Worm (Caenorhabditis elegans) whole organism, late embryonic: Measurements from ENCODE around the gene B0432.1.

Experiments used
- C38D4.7 ChIP-seq: fragments of 200-800 bp; sonication (Bioruptor generic); optimal IDR thresholded peaks from 2 replicates; lab custom pipeline; 2018; ENCODE audit warnings: mild to moderate bottlenecking, missing genetic modification characterization, moderate library complexity, missing compliant biosample characterization
- F13H6.1 ChIP-seq: sonication (generic microtip); optimal IDR thresholded peaks from 2 replicates; lab custom pipeline; 2016; ENCODE audit warnings: missing genetic modification characterization, missing compliant biosample characterization
- K02D7.2 ChIP-seq: sonication (generic microtip); optimal IDR thresholded peaks from 2 replicates; lab custom pipeline; 2017; ENCODE audit warnings: mild to moderate bottlenecking, missing genetic modification characterization, missing compliant biosample characterization
- K09A11.1 ChIP-seq: sonication (generic microtip); optimal IDR thresholded peaks from 2 replicates; lab custom pipeline; 2017; ENCODE audit warnings: antibody characterized with exemption, mild to moderate bottlenecking, missing genetic modification characterization, missing compliant biosample characterization; ENCODE audit not compliant: insufficient read depth
- ahr-1 ChIP-seq: sonication (generic microtip); optimal IDR thresholded peaks from 2 replicates; lab custom pipeline; 2016; ENCODE audit warnings: missing genetic modification characterization, missing compliant biosample characterization
- ceh-14 ChIP-seq: sonication (generic microtip); optimal IDR thresholded peaks from 2 replicates; lab custom pipeline; 2016; ENCODE audit warnings: missing genotype, missing genetic modification characterization, missing compliant biosample characterization
- ceh-18 ChIP-seq: sonication (generic microtip); optimal IDR thresholded peaks from 2 replicates; lab custom pipeline; 2016; ENCODE audit warnings: missing genetic modification characterization, missing compliant biosample characterization
- ceh-19 ChIP-seq: fragments of 200-800 bp; sonication (Bioruptor generic); optimal IDR thresholded peaks from 2 replicates; lab custom pipeline; 2018; ENCODE audit warnings: mild to moderate bottlenecking, missing genetic modification characterization, missing compliant biosample characterization
- ceh-24 ChIP-seq: sonication (generic microtip); optimal IDR thresholded peaks from 2 replicates; lab custom pipeline; 2016; ENCODE audit warnings: mild to moderate bottlenecking, missing genetic modification characterization, missing compliant biosample characterization
- ceh-30 ChIP-seq: fragments of 150-350 bp; optimal IDR thresholded peaks from 2 replicates; lab custom pipeline; 2014; ENCODE audit warnings: missing biosample characterization, missing genetic modification characterization
- ceh-31 ChIP-seq: sonication (generic microtip); optimal IDR thresholded peaks from 2 replicates; lab custom pipeline; 2016; ENCODE audit warnings: missing genetic modification characterization, missing compliant biosample characterization
- ceh-6 ChIP-seq: fragments of 200-800 bp; sonication (Bioruptor generic); optimal IDR thresholded peaks from 2 replicates; lab custom pipeline; 2018; ENCODE audit warnings: mild to moderate bottlenecking, missing genetic modification characterization, missing compliant biosample characterization
- ceh-9 ChIP-seq: sonication (generic microtip); optimal IDR thresholded peaks from 2 replicates; lab custom pipeline; 2016; ENCODE audit warnings: mild to moderate bottlenecking, missing genetic modification characterization, inconsistent platforms, missing compliant biosample characterization
- che-1 ChIP-seq: sonication (generic microtip); optimal IDR thresholded peaks from 2 replicates; lab custom pipeline; 2016; ENCODE audit warnings: mild to moderate bottlenecking, missing genetic modification characterization, missing compliant biosample characterization
- dmd-4 ChIP-seq: sonication (generic microtip); optimal IDR thresholded peaks from 2 replicates; lab custom pipeline; 2016; ENCODE audit warnings: borderline replicate concordance, missing genetic modification characterization, missing compliant biosample characterization
- dve-1 ChIP-seq: sonication (generic microtip); optimal IDR thresholded peaks from 2 replicates; lab custom pipeline; 2017; ENCODE audit warnings: antibody characterized with exemption, mild to moderate bottlenecking, missing genetic modification characterization, missing compliant biosample characterization
- elt-2 ChIP-seq: sonication (generic microtip); optimal IDR thresholded peaks from 2 replicates; lab custom pipeline; 2016; ENCODE audit warnings: missing genetic modification reagents, missing genetic modification characterization, missing compliant biosample characterization
- elt-4 ChIP-seq: sonication (generic microtip); optimal IDR thresholded peaks from 2 replicates; lab custom pipeline; 2016; ENCODE audit warnings: missing genetic modification characterization, missing compliant biosample characterization
- ets-4 ChIP-seq: sonication (generic microtip); optimal IDR thresholded peaks from 2 replicates; lab custom pipeline; 2016; ENCODE audit warnings: missing genetic modification characterization, missing compliant biosample characterization
- eyg-1 ChIP-seq: sonication (generic microtip); optimal IDR thresholded peaks from 2 replicates; lab custom pipeline; 2016; ENCODE audit warnings: missing genotype, missing genetic modification characterization, missing compliant biosample characterization
- fkh-6 ChIP-seq: sonication (generic microtip); optimal IDR thresholded peaks from 2 replicates; lab custom pipeline; 2016; ENCODE audit warnings: missing genetic modification characterization, missing compliant biosample characterization
- hlh-13 ChIP-seq: fragments of 200-800 bp; sonication (Bioruptor generic); optimal IDR thresholded peaks from 2 replicates; lab custom pipeline; 2018; ENCODE audit warnings: mild to moderate bottlenecking, missing genetic modification characterization, missing compliant biosample characterization
- hlh-15 ChIP-seq: sonication (generic microtip); optimal IDR thresholded peaks from 2 replicates; lab custom pipeline; 2016; ENCODE audit warnings: missing genetic modification characterization, missing compliant biosample characterization
- hlh-6 ChIP-seq: sonication (generic microtip); optimal IDR thresholded peaks from 2 replicates; lab custom pipeline; 2016; ENCODE audit warnings: missing genotype, missing genetic modification characterization, missing compliant biosample characterization
- madf-2 ChIP-seq: sonication (generic microtip); optimal IDR thresholded peaks from 2 replicates; lab custom pipeline; 2017; ENCODE audit warnings: missing genetic modification characterization, missing compliant biosample characterization
- nfya-1 ChIP-seq: sonication (generic microtip); optimal IDR thresholded peaks from 2 replicates; lab custom pipeline; 2017; ENCODE audit warnings: missing genetic modification characterization, mild to moderate bottlenecking, missing compliant biosample characterization, antibody characterized with exemption, moderate library complexity
- nhr-11 ChIP-seq: fragments of 150-350 bp; optimal IDR thresholded peaks from 2 replicates; lab custom pipeline; 2014; ENCODE audit warnings: missing biosample characterization, missing genetic modification characterization
- nhr-232 ChIP-seq: sonication (generic microtip); optimal IDR thresholded peaks from 2 replicates; lab custom pipeline; 2016; ENCODE audit warnings: missing genetic modification characterization, missing compliant biosample characterization
- pat-9 ChIP-seq: fragments of 200-800 bp; sonication (Bioruptor generic); optimal IDR thresholded peaks from 2 replicates; lab custom pipeline; 2018; ENCODE audit warnings: mild to moderate bottlenecking, missing genetic modification characterization, moderate library complexity, missing compliant biosample characterization
- pha-2 ChIP-seq: sonication (generic microtip); optimal IDR thresholded peaks from 2 replicates; lab custom pipeline; 2017; ENCODE audit warnings: mild to moderate bottlenecking, missing genetic modification characterization, missing compliant biosample characterization
- pha-4 ChIP-seq: fragments of 150-350 bp; optimal IDR thresholded peaks from 2 replicates; lab custom pipeline; 2018; ENCODE audit warnings: missing biosample characterization, missing genetic modification reagents, missing genetic modification characterization
- pros-1 ChIP-seq: fragments of 150-350 bp; optimal IDR thresholded peaks from 2 replicates; lab custom pipeline; 2014; ENCODE audit warnings: missing biosample characterization, missing genetic modification reagents, missing genetic modification characterization
- ref-2 ChIP-seq: sonication (generic microtip); optimal IDR thresholded peaks from 2 replicates; lab custom pipeline; 2016; ENCODE audit warnings: missing genetic modification characterization, missing compliant biosample characterization
- sox-2 ChIP-seq: fragments of 200-800 bp; sonication (Bioruptor generic); IDR thresholded peaks from 2 replicates; pipeline ENCODE4 v1.3.6; 2022; ENCODE audit warnings: missing genetic modification reagents, missing genetic modification characterization, missing compliant biosample characterization
- syd-9 ChIP-seq: sonication (generic microtip); optimal IDR thresholded peaks from 2 replicates; lab custom pipeline; 2016; ENCODE audit warnings: mild to moderate bottlenecking, missing genetic modification characterization, moderate library complexity, missing compliant biosample characterization
- tbx-2 ChIP-seq: sonication (generic microtip); optimal IDR thresholded peaks from 2 replicates; lab custom pipeline; 2016; ENCODE audit warnings: missing genetic modification characterization, missing compliant biosample characterization
- tbx-7 ChIP-seq: sonication (generic microtip); optimal IDR thresholded peaks from 2 replicates; lab custom pipeline; 2016; ENCODE audit warnings: missing genotype, missing genetic modification characterization, missing compliant biosample characterization
- ttx-3 ChIP-seq: sonication (generic microtip); optimal IDR thresholded peaks from 2 replicates; lab custom pipeline; 2016; ENCODE audit warnings: missing genetic modification reagents, missing genetic modification characterization, missing compliant biosample characterization
- unc-3 ChIP-seq, 2 experiments: fragments of 200-800 bp in 1 of 2; sonication (Bioruptor generic) in 1 of 2; sonication (generic microtip) in 1 of 2; conservative IDR thresholded peaks in 1 of 2; optimal IDR thresholded peaks in 1 of 2; 2 replicates each; pipeline versions ENCODE4 v1.3.6 to Lab custom; 2016 to 2022; ENCODE audit warnings: missing compliant biosample characterization in 2 of 2, missing genetic modification characterization in 2 of 2, missing genetic modification reagents in 1 of 2
- unc-42 ChIP-seq: sonication (generic microtip); optimal IDR thresholded peaks from 2 replicates; lab custom pipeline; 2016; ENCODE audit warnings: missing genotype, missing genetic modification characterization, missing compliant biosample characterization
- unc-86 ChIP-seq: sonication (generic microtip); optimal IDR thresholded peaks from 2 replicates; lab custom pipeline; 2016; ENCODE audit warnings: missing genetic modification characterization, missing compliant biosample characterization
- zip-5 ChIP-seq: sonication (generic microtip); optimal IDR thresholded peaks from 2 replicates; lab custom pipeline; 2016; ENCODE audit warnings: missing genetic modification characterization, missing compliant biosample characterization
- ztf-16 ChIP-seq: sonication (generic microtip); optimal IDR thresholded peaks from 2 replicates; lab custom pipeline; 2017; ENCODE audit warnings: missing genetic modification characterization, missing compliant biosample characterization

The B0432.1 gene

ce11 chrII:313540-313939 is 16.4 kb downstream of the B0432.1 start (continued):
- TF ChIP-seq ceh-9 (tag; lab: Kevin White, UChicago) (no peak), hlh-13 (no peak)
- TF ChIP-seq, all 69 proteins: peak for 4

- TF ChIP-seq hlh-6 (tag; lab: Kevin White, UChicago): no peak
- TF ChIP-seq ceh-19: no peak
- TF ChIP-seq syd-9: no peak
- no peak for TF ChIP-seq C38D4.7
- no peak for TF ChIP-seq nfya-1 (tag; lab: Kevin White, UChicago)
- TF ChIP-seq ceh-24 (tag; lab: Kevin White, UChicago): no peak
- TF ChIP-seq sox-2 (GFP tag; lab: Robert Waterston, UW): no peak
- TF ChIP-seq pha-2 (tag; lab: Kevin White, UChicago): no peak
- TF ChIP-seq ahr-1 (tag; lab: Kevin White, UChicago): no peak
Measured at ce11 chrII:319459-319858, 22.3 kb downstream of the B0432.1 start, which contains the start of gene far-7. Gene far-7 (plus strand): TSS chrII:319789.

ce11 chrII:320783-321182 is 23.6 kb downstream of the B0432.1 start:
- no peak for TF ChIP-seq ceh-18 (tag; lab: Kevin White, UChicago)
- TF ChIP-seq nhr-232 (tag; lab: Kevin White, UChicago): no peak
- TF ChIP-seq ceh-9 (tag; lab: Kevin White, UChicago): no peak

- TF ChIP-seq ceh-6: no peak
- TF ChIP-seq ets-4 (tag; lab: Kevin White, UChicago): no peak
- no peak for TF ChIP-seq nfya-1 (tag; lab: Kevin White, UChicago)
- no peak for TF ChIP-seq K02D7.2 (tag; lab: Kevin White, UChicago)
- TF ChIP-seq pat-9 (tag; lab: Kevin White, UChicago): no peak
- TF ChIP-seq ahr-1 (tag; lab: Kevin White, UChicago): no peak
- no peak for TF ChIP-seq fkh-6 (tag; lab: Kevin White, UChicago)
- TF ChIP-seq ceh-24 (tag; lab: Kevin White, UChicago): no peak
- TF ChIP-seq nhr-11 (tag; lab: Kevin White, UChicago): no peak
- no peak for TF ChIP-seq dmd-4
- TF ChIP-seq hlh-15 (tag; lab: Kevin White, UChicago): no peak
- no peak for TF ChIP-seq ceh-30 (tag; lab: Kevin White, UChicago)
- no peak for TF ChIP-seq tbx-2 (tag; lab: Kevin White, UChicago)
- no peak for TF ChIP-seq unc-42 (tag; lab: Kevin White, UChicago)
- no peak for TF ChIP-seq ref-2 (tag; lab: Kevin White, UChicago)
- no peak for TF ChIP-seq hlh-13
- TF ChIP-seq ztf-16 (tag; lab: Kevin White, UChicago): no peak
- TF ChIP-seq ceh-14 (tag; lab: Kevin White, UChicago): no peak
- no peak for TF ChIP-seq syd-9
- no peak for TF ChIP-seq tbx-7 (tag; lab: Kevin White, UChicago)
Measured at ce11 chrII:321183-321582, 24.0 kb downstream of the B0432.1 start.

- TF ChIP-seq fkh-6 (tag; lab: Kevin White, UChicago): no peak
- no peak for TF ChIP-seq che-1
- no peak for TF ChIP-seq elt-4 (tag; lab: Kevin White, UChicago)
- no peak for TF ChIP-seq ceh-24 (tag; lab: Kevin White, UChicago)
- peak; percentile 23 for TF ChIP-seq tbx-2 (tag; lab: Kevin White, UChicago)
- TF ChIP-seq K09A11.1 (tag; lab: Kevin White, UChicago): no peak
- no peak for TF ChIP-seq unc-86 (tag; lab: Kevin White, UChicago)
- no peak for TF ChIP-seq F13H6.1 (tag; lab: Kevin White, UChicago)
- no peak for TF ChIP-seq eyg-1 (tag; lab: Kevin White, UChicago)
- no peak for TF ChIP-seq zip-5 (tag; lab: Kevin White, UChicago)
- peak; percentile 47 for TF ChIP-seq ceh-31 (tag; lab: Kevin White, UChicago)
- no peak for TF ChIP-seq ttx-3 (tag; lab: Kevin White, UChicago)
- no peak for TF ChIP-seq dve-1 (tag; lab: Kevin White, UChicago)
- TF ChIP-seq unc-3 (GFP tag; conservative IDR thresholded peaks at IDR 0.05; lab: Robert Waterston, UW): no peak
- TF ChIP-seq unc-3 (tag; optimal IDR thresholded peaks at IDR 0.05; lab: Kevin White, UChicago): no peak
- TF ChIP-seq pha-4: no peak
- TF ChIP-seq madf-2 (tag; lab: Kevin White, UChicago): no peak
- peak; percentile 56 for TF ChIP-seq nfya-1 (tag; lab: Kevin White, UChicago)
- no peak for TF ChIP-seq elt-2
- peak; percentile 54 for TF ChIP-seq unc-42 (tag; lab: Kevin White, UChicago)
- TF ChIP-seq K02D7.2 (tag; lab: Kevin White, UChicago): no peak
- TF ChIP-seq C38D4.7: no peak
- TF ChIP-seq pros-1: no peak
Measured at ce11 chrII:323048-323776, 26.0 kb downstream of the B0432.1 start, which contains the start of gene K01A2.10. Gene K01A2.10 (minus strand): TSS chrII:323098.
